Fruit fly (Drosophila melanogaster) whole organism, prepupa: Measurements from ENCODE around the gene CG31221.
A peak's percentile ranks its signal among the peaks of the same experiment; 100 is the strongest.

ENCODE experiments used
- Blimp-1 ChIP-seq: fragments of 200-800 bp; sonication (Bioruptor generic); optimal IDR thresholded peaks from 3 replicates; lab custom pipeline; 2017; ENCODE audit warnings: missing biosample characterization, missing genetic modification characterization, mild to moderate bottlenecking, moderate library complexity, missing genetic modification reagents
- CG10631 ChIP-seq: fragments of 200-800 bp; sonication (Bioruptor generic); optimal IDR thresholded peaks from 2 replicates; lab custom pipeline; 2016; ENCODE audit warnings: missing biosample characterization, missing genetic modification characterization
- CG10669 ChIP-seq: fragments of 200-800 bp; sonication (Bioruptor generic); optimal IDR thresholded peaks from 3 replicates; lab custom pipeline; 2018; ENCODE audit warnings: missing biosample characterization, mild to moderate bottlenecking, missing genetic modification characterization, moderate library complexity
- CG11902 ChIP-seq: fragments of 200-800 bp; sonication (Bioruptor generic); optimal IDR thresholded peaks from 3 replicates; lab custom pipeline; 2016; ENCODE audit warnings: missing biosample characterization, missing genetic modification characterization
- CG15336 ChIP-seq: fragments of 200-800 bp; sonication (Bioruptor generic); IDR thresholded peaks from 2 replicates; pipeline ENCODE4 v1.3.6; 2022; ENCODE audit warnings: missing biosample characterization, missing genetic modification characterization
- CG16779 ChIP-seq: fragments of 200-800 bp; sonication (Bioruptor generic); optimal IDR thresholded peaks from 3 replicates; lab custom pipeline; 2017; ENCODE audit warnings: missing biosample characterization, mild to moderate bottlenecking, missing genetic modification characterization
- CG3032 ChIP-seq: fragments of 200-800 bp; optimal IDR thresholded peaks from 2 replicates; lab custom pipeline; 2019; ENCODE audit warnings: missing biosample characterization, mild to moderate bottlenecking, missing genetic modification characterization, moderate library complexity
- CG31627 ChIP-seq: fragments of 200-800 bp; sonication (Bioruptor generic); optimal IDR thresholded peaks from 3 replicates; lab custom pipeline; 2016; ENCODE audit warnings: missing biosample characterization, missing genetic modification characterization
- CG34406 ChIP-seq: fragments of 200-800 bp; sonication (Bioruptor generic); optimal IDR thresholded peaks from 3 replicates; lab custom pipeline; 2016; ENCODE audit warnings: missing biosample characterization, missing genetic modification characterization
- CG6276 ChIP-seq: fragments of 200-800 bp; sonication (Bioruptor generic); optimal IDR thresholded peaks from 2 replicates; lab custom pipeline; 2017; ENCODE audit warnings: missing biosample characterization, mild to moderate bottlenecking, missing genetic modification characterization
- CG6792 ChIP-seq: fragments of 200-800 bp; sonication (Bioruptor generic); optimal IDR thresholded peaks from 3 replicates; lab custom pipeline; 2016; ENCODE audit warnings: missing biosample characterization, missing genetic modification characterization
- CG6808 ChIP-seq: fragments of 200-800 bp; sonication (Bioruptor generic); optimal IDR thresholded peaks from 3 replicates; lab custom pipeline; 2017; ENCODE audit warnings: missing biosample characterization, missing genetic modification characterization, mild to moderate bottlenecking, moderate library complexity, missing genetic modification reagents
- CG6854 ChIP-seq: fragments of 200-800 bp; sonication (Bioruptor generic); optimal IDR thresholded peaks from 2 replicates; lab custom pipeline; 2017; ENCODE audit warnings: missing biosample characterization, mild to moderate bottlenecking, missing genetic modification characterization
- CG8119 ChIP-seq: fragments of 200-800 bp; sonication (Bioruptor generic); IDR thresholded peaks from 3 replicates; pipeline ENCODE4 v1.3.6; 2022; ENCODE audit warnings: missing biosample characterization, missing genetic modification characterization
- CG8319 ChIP-seq: fragments of 200-800 bp; sonication (Bioruptor generic); optimal IDR thresholded peaks from 3 replicates; lab custom pipeline; 2016; ENCODE audit warnings: missing biosample characterization, missing genetic modification characterization
- CG8632 ChIP-seq: fragments of 200-800 bp; sonication (Bioruptor generic); optimal IDR thresholded peaks from 3 replicates; lab custom pipeline; 2016; ENCODE audit warnings: missing biosample characterization, missing genetic modification characterization
- CG9139 ChIP-seq: fragments of 200-800 bp; sonication (Bioruptor generic); optimal IDR thresholded peaks from 3 replicates; lab custom pipeline; 2017; ENCODE audit warnings: missing biosample characterization, mild to moderate bottlenecking, missing genetic modification characterization
- Eip78C ChIP-seq: fragments of 200-800 bp; sonication (Bioruptor generic); peaks from one replicate; lab custom pipeline; 2016; ENCODE audit warnings: missing biosample characterization, missing genetic modification characterization
- Gug ChIP-seq: fragments of 200-800 bp; sonication (Bioruptor generic); IDR thresholded peaks from 2 replicates; pipeline ENCODE4 v1.3.6; 2022; ENCODE audit warnings: missing biosample characterization, missing genetic modification characterization
- Hr39 ChIP-seq: fragments of 200-800 bp; sonication (Bioruptor generic); optimal IDR thresholded peaks from 2 replicates; lab custom pipeline; 2016; ENCODE audit warnings: missing biosample characterization, missing genetic modification characterization
- Hr4 ChIP-seq: fragments of 200-800 bp; sonication (Bioruptor generic); optimal IDR thresholded peaks from 3 replicates; lab custom pipeline; 2016; ENCODE audit warnings: missing biosample characterization, missing genetic modification characterization
- Lpt ChIP-seq: fragments of 200-800 bp; sonication (Bioruptor generic); optimal IDR thresholded peaks from 3 replicates; lab custom pipeline; 2016; ENCODE audit warnings: missing biosample characterization, missing genetic modification characterization
- Met ChIP-seq: fragments of 200-800 bp; sonication (Bioruptor generic); optimal IDR thresholded peaks from 3 replicates; lab custom pipeline; 2016; ENCODE audit warnings: missing biosample characterization, missing genetic modification characterization
- Sox102F ChIP-seq: fragments of 200-800 bp; sonication (Bioruptor generic); optimal IDR thresholded peaks from 2 replicates; lab custom pipeline; 2016; ENCODE audit warnings: missing biosample characterization, mild to moderate bottlenecking, missing genetic modification characterization
- Sox15 ChIP-seq: fragments of 200-800 bp; sonication (Bioruptor generic); optimal IDR thresholded peaks from 3 replicates; lab custom pipeline; 2016; ENCODE audit warnings: missing biosample characterization, missing genetic modification characterization
- acj6 ChIP-seq: fragments of 200-800 bp; sonication (Bioruptor generic); optimal IDR thresholded peaks from 3 replicates; lab custom pipeline; 2016; ENCODE audit warnings: missing biosample characterization, missing genetic modification characterization
- dac ChIP-seq: fragments of 200-800 bp; sonication (Bioruptor generic); optimal IDR thresholded peaks from 2 replicates; lab custom pipeline; 2017; ENCODE audit warnings: missing biosample characterization, mild to moderate bottlenecking, missing genetic modification characterization
- eg ChIP-seq: fragments of 200-800 bp; sonication (Bioruptor generic); IDR thresholded peaks from 3 replicates; pipeline ENCODE4 v1.3.6; 2022; ENCODE audit warnings: missing biosample characterization, missing genetic modification characterization
- esn ChIP-seq: fragments of 200-800 bp; sonication (Bioruptor generic); optimal IDR thresholded peaks from 2 replicates; lab custom pipeline; 2016; ENCODE audit warnings: missing biosample characterization, mild to moderate bottlenecking, missing genetic modification characterization, moderate library complexity
- fd59A ChIP-seq: fragments of 200-800 bp; sonication (Bioruptor generic); optimal IDR thresholded peaks from 2 replicates; lab custom pipeline; 2017; ENCODE audit warnings: missing biosample characterization, mild to moderate bottlenecking, missing genetic modification characterization, missing genetic modification reagents
- fd85E ChIP-seq: fragments of 200-800 bp; sonication (Bioruptor generic); optimal IDR thresholded peaks from 3 replicates; lab custom pipeline; 2016; ENCODE audit warnings: missing biosample characterization, missing genetic modification characterization
- fkh ChIP-seq: fragments of 200-800 bp; sonication (Bioruptor generic); optimal IDR thresholded peaks from 3 replicates; lab custom pipeline; 2017; ENCODE audit warnings: missing biosample characterization, mild to moderate bottlenecking, missing genetic modification characterization, moderate library complexity
- net ChIP-seq: fragments of 200-800 bp; sonication (Bioruptor generic); optimal IDR thresholded peaks from 3 replicates; lab custom pipeline; 2016; ENCODE audit warnings: missing biosample characterization, missing genetic modification characterization
- pdm3 ChIP-seq: fragments of 200-800 bp; sonication (Bioruptor generic); optimal IDR thresholded peaks from 3 replicates; lab custom pipeline; 2016; ENCODE audit warnings: missing biosample characterization, missing genetic modification characterization
- spab ChIP-seq: fragments of 200-800 bp; sonication (Bioruptor generic); optimal IDR thresholded peaks from 2 replicates; lab custom pipeline; 2017; ENCODE audit warnings: missing biosample characterization, mild to moderate bottlenecking, missing genetic modification characterization, missing genetic modification reagents
- ss ChIP-seq, 2 experiments: fragments of 200-800 bp; sonication (Bioruptor generic); optimal IDR thresholded peaks; 2 replicates in 1 of 2; 3 replicates in 1 of 2; lab custom pipeline; 2017 to 2018; ENCODE audit warnings: mild to moderate bottlenecking in 2 of 2, missing biosample characterization in 2 of 2, missing genetic modification characterization in 2 of 2, moderate library complexity in 1 of 2
- svp ChIP-seq: fragments of 200-800 bp; sonication (Bioruptor generic); peaks from one replicate; lab custom pipeline; 2016; ENCODE audit warnings: missing biosample characterization, missing genetic modification characterization
- vri ChIP-seq: fragments of 200-800 bp; sonication (Bioruptor generic); optimal IDR thresholded peaks from 3 replicates; lab custom pipeline; 2016; ENCODE audit warnings: missing biosample characterization, mild to moderate bottlenecking, missing genetic modification characterization

Gene CG31221

DNA sequence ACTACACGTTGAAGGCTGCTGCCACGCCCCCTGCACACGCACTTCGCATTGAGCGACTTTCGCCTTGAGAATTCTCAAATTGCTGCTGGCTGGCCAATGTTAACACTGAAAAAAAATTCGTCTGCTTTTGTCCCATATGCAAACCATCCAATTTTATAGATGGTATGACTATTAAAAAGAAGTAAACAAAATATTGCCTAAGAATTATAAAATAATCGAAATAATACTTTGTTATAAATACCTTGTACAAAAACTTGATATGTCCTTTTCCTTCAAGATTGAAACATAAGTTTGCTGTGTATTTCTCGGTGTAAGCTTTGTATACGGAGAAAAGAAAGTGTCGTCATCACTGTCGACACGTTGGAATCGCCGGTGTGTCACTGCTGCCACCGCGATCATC, 49.6 kb upstream of the CG31221 start (continued):
- TF ChIP-seq CG10631 (GFP tag; lab: Kevin White, UChicago): no peak
- peak; percentile 35 for TF ChIP-seq Hr39 (GFP tag; lab: Kevin White, UChicago)
- no peak for TF ChIP-seq CG3032 (tag; lab: Kevin White, UChicago)
- no peak for TF ChIP-seq dac
- no peak for TF ChIP-seq Gug (GFP tag; lab: Robert Waterston, UW)
- TF ChIP-seq CG34406: peak; percentile 50
- peak; percentile 38 for TF ChIP-seq acj6 (GFP tag; lab: Kevin White, UChicago)
- no peak for TF ChIP-seq CG8319 (GFP tag; lab: Kevin White, UChicago)
- no peak for TF ChIP-seq svp (GFP tag; lab: Kevin White, UChicago)
- TF ChIP-seq CG11902: no peak
- no peak for TF ChIP-seq spab
- TF ChIP-seq fd85E: no peak
- TF ChIP-seq vri (GFP tag; lab: Kevin White, UChicago): no peak
- TF ChIP-seq Eip78C: peak; percentile 36
- TF ChIP-seq, all 60 proteins: peak for 19

DNA sequence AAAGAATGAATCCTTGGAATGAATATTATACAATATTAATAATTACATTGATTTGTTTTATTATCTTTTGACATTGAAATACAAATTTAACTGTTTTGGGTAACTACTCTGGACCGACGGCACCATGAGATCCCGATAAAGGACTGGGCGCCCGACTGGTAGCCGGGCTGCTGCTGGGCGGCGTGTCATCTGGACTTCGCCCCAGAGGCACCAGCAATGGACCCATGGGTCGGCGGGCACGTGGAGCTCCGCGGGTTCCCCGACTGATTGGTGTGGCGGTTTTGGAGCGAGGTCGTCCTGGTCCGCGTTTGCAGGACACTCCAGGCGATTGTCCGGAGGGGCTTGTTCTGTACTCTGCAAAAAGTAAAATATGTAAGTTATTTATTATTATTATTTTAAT, 43.4 kb upstream of the CG31221 start:
- TF ChIP-seq CG10631 (GFP tag; lab: Kevin White, UChicago) (no peak), CG34406 (no peak), CG31627 (no peak), Hr4 (GFP tag; lab: Kevin White, UChicago) (no peak), CG6276 (GFP tag; lab: Kevin White, UChicago) (no peak), eg (GFP tag; lab: Robert Waterston, UW) (no peak), Gug (GFP tag; lab: Robert Waterston, UW) (no peak), vri (GFP tag; lab: Kevin White, UChicago) (no peak), ss (GFP tag; optimal IDR thresholded peaks at IDR 0.05; lab: Kevin White, UChicago) (no peak)

DNA sequence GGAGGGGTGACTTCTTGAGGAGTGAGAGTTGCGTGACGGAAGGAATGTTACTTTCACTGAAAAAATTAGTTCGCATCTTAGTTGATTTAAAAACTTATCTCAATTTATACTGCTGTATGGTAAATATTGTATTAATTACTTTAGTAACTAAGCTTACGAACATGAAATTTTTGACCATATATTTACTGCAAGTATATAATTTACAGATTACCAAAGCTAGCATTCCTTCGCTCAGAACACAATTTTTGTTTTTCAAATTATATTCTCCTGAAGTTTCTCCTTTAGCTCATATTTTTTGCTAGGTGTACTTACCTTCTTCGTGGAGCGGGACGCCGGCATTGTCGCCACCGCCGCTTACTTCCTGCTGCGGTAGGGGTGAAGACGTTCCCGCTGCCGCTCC, 41.8 kb upstream of the CG31221 start:
- TF ChIP-seq svp (GFP tag; lab: Kevin White, UChicago) (peak; percentile 16), dac (no peak), Eip78C (peak; percentile 18)

DNA sequence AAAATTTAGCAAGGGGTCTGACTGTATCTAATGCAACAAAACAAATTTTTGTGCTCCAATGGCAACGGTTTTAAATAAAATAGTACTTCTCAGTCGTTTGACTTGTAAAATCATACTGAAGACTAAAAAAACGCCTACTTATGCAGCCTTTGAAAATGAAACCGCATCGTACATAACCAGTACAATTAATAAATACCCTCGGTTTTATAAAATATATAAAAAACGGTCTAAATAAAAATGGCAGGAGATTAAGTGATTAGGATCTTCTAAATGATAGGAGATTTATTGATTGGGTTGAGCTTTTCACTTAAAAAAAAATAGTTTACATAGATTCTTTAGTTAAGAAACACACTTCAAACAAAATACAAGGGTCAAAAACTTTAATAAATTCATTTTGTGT, 37.8 kb upstream of the CG31221 start, which contains the start of gene CG3581:
CG3581 (minus strand) TSS at position 101 of the 400 bp plus-strand sequence.
- TF ChIP-seq esn (GFP tag; lab: Kevin White, UChicago) (no peak), CG34406 (no peak), CG10669 (GFP tag; lab: Kevin White, UChicago) (no peak), Blimp-1 (GFP tag; lab: Kevin White, UChicago) (no peak), svp (GFP tag; lab: Kevin White, UChicago) (no peak), Sox15 (GFP tag; lab: Kevin White, UChicago) (no peak)

DNA sequence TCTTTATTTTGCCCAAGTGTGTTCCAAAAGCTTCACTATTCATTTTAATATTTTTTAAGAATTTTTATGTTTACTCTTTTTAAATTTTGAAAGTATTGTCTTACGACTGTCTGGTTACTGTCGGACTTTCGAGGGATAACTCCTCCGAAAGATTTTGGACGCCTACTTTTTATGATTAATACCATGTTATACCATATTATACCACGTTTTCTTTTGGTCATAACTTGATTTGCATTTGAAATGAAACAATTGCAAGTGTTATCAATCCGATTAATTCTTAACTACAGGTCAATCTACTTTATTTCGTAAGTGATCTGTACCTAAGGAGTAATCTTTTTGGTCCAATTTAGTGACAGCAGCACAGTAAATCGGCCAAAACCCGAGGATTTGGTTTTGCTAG, 36.6 kb upstream of the CG31221 start, which contains the start of gene CG31404:
CG31404 (minus strand) TSS at position 101 of the 400 bp plus-strand sequence.
- no peak for TF ChIP-seq esn (GFP tag; lab: Kevin White, UChicago)
- TF ChIP-seq CG8119 (GFP tag; lab: Robert Waterston, UW): no peak
- TF ChIP-seq CG11902: no peak
- no peak for TF ChIP-seq acj6 (GFP tag; lab: Kevin White, UChicago)
- TF ChIP-seq net (GFP tag; lab: Kevin White, UChicago): no peak
- no peak for TF ChIP-seq spab
- no peak for TF ChIP-seq CG6808
- no peak for TF ChIP-seq CG6792
- TF ChIP-seq Lpt (GFP tag; lab: Kevin White, UChicago): no peak

DNA sequence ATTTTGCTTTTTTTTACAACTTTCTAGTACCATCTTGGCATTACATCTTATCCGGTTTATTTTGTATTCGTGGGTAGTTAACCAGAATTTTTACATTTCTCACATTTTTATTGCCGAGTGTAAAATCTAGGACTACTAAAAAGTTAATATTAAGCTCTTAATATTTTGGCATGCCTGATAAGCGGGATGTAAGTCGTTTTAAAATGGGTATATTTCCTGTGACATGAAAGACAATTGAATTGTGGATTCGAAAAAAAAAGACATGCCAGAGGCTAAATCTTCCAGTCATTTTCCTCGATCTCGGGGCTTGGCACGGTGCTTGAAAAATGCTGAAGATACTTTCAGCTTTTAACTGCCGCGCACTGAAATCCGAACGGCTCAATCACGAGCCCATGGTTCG, 35.4 kb upstream of the CG31221 start, which contains the start of gene CG31245:
CG31245 (minus strand) TSS at position 101 of the 400 bp plus-strand sequence.
- TF ChIP-seq Eip78C (no peak), Sox102F (no peak), fkh (GFP tag; lab: Kevin White, UChicago) (no peak), Hr39 (GFP tag; lab: Kevin White, UChicago) (no peak), CG11902 (no peak), eg (GFP tag; lab: Robert Waterston, UW) (no peak), fd59A (no peak), CG15336 (GFP tag; lab: Robert Waterston, UW) (no peak), CG6854 (no peak), CG16779 (tag; lab: Kevin White, UChicago) (no peak), CG8632 (no peak), Lpt (GFP tag; lab: Kevin White, UChicago) (no peak), CG9139 (GFP tag; lab: Kevin White, UChicago) (no peak), pdm3 (GFP tag; lab: Kevin White, UChicago) (no peak), Met (no peak)
